Worm (Caenorhabditis elegans) whole organism, L2 larva: ENCODE results near the gene nstp-6.

Experiments used
- ceh-82 ChIP-seq: fragments of 150-350 bp; optimal IDR thresholded peaks from 2 replicates; lab custom pipeline; 2014; ENCODE audit warnings: missing biosample characterization, missing genetic modification characterization
- elt-3 ChIP-seq: sonication (generic microtip); optimal IDR thresholded peaks from 2 replicates; lab custom pipeline; 2017; ENCODE audit warnings: missing biosample characterization, missing genetic modification characterization
- lin-13 ChIP-seq: fragments of 150-350 bp; optimal IDR thresholded peaks from 2 replicates; lab custom pipeline; 2014; ENCODE audit warnings: missing biosample characterization, missing genetic modification reagents, missing genetic modification characterization
- mdl-1 ChIP-seq, 2 experiments: fragments of 150-350 bp in 1 of 2; sonication (generic microtip) in 1 of 2; optimal IDR thresholded peaks; 2 replicates each; lab custom pipeline; 2017; ENCODE audit warnings: missing biosample characterization in 2 of 2, missing genetic modification characterization in 2 of 2
- nhr-12 ChIP-seq: fragments of 150-350 bp; optimal IDR thresholded peaks from 2 replicates; lab custom pipeline; 2014; ENCODE audit warnings: missing biosample characterization, missing genetic modification characterization
- nhr-129 ChIP-seq: fragments of 150-350 bp; optimal IDR thresholded peaks from 2 replicates; lab custom pipeline; 2014; ENCODE audit warnings: missing biosample characterization, missing genetic modification characterization
- nhr-237 ChIP-seq: fragments of 150-350 bp; optimal IDR thresholded peaks from 2 replicates; lab custom pipeline; 2014; ENCODE audit warnings: missing biosample characterization, missing genetic modification characterization
- ztf-4 ChIP-seq: fragments of 150-350 bp; optimal IDR thresholded peaks from 2 replicates; lab custom pipeline; 2014; ENCODE audit warnings: missing biosample characterization, missing genetic modification characterization

DNA sequence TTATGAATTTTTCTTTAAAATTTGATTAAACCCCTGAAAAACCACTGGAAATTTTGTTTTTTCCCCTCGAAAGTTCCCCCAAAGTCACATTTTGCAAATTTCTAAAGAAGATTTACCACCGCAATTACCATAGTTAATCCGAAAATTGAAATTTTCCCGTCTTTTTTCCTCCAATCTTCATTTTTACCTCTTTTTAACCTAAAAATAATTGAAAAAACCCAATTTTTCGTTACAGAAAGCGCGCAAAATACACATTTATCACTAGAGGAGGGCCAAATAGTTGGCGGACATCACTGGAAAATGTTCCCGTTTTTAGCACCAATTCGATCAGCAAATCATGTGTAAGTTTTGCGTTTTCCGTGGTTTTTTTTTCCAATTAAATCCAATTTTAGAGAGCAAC is 30.8 kb downstream of the nstp-6 start, which contains the start of gene unc-33:
- TF ChIP-seq elt-3 (tag; lab: Kevin White, UChicago) (no peak), lin-13 (GFP tag; lab: Kevin White, UChicago) (no peak), ztf-4 (no peak), nhr-237 (tag; lab: Kevin White, UChicago) (no peak), mdl-1 (tag; optimal IDR thresholded peaks at IDR 0.05; lab: Kevin White, UChicago) (no peak), ceh-82 (tag; lab: Kevin White, UChicago) (no peak), nhr-12 (tag; lab: Kevin White, UChicago) (no peak), nhr-129 (tag; lab: Kevin White, UChicago) (no peak)
